Fruit fly (Drosophila melanogaster): ENCODE data around the gene RpS4.

RpS4 gene

dm6 chr3L:13066220-13066619, 24.7 kb downstream of the RpS4 start:
- no peak for TF ChIP-seq CG8478 (optimal IDR thresholded peaks at IDR 0.05)
- TF ChIP-seq psq (optimal IDR thresholded peaks at IDR 0.05) = no peak
- no peak for TF ChIP-seq pan (optimal IDR thresholded peaks at IDR 0.05)
- TF ChIP-seq usp (GFP tag; optimal IDR thresholded peaks at IDR 0.05) = no peak
- no peak for TF ChIP-seq EcR (GFP tag; optimal IDR thresholded peaks at IDR 0.05)

- TF ChIP-seq psq (optimal IDR thresholded peaks at IDR 0.05) (no peak), CG8478 (optimal IDR thresholded peaks at IDR 0.05) (no peak), usp (GFP tag; optimal IDR thresholded peaks at IDR 0.05) (no peak), EcR (GFP tag; optimal IDR thresholded peaks at IDR 0.05) (no peak), pan (optimal IDR thresholded peaks at IDR 0.05) (no peak), Dll (optimal IDR thresholded peaks at IDR 0.05) (no peak)
Observed at dm6 chr3L:13068293-13068692, 26.7 kb downstream of the RpS4 start.

- TF ChIP-seq usp (GFP tag; optimal IDR thresholded peaks at IDR 0.05) (no peak), EcR (GFP tag; optimal IDR thresholded peaks at IDR 0.05) (no peak)
Observed at dm6 chr3L:13074084-13074624, 32.6 kb downstream of the RpS4 start.

dm6 chr3L:13077326-13077725, 35.8 kb downstream of the RpS4 start:
- no peak for TF ChIP-seq pan (optimal IDR thresholded peaks at IDR 0.05)
- no peak for TF ChIP-seq usp (GFP tag; optimal IDR thresholded peaks at IDR 0.05)
- TF ChIP-seq Dll (optimal IDR thresholded peaks at IDR 0.05) = no peak
- TF ChIP-seq CG8478 (optimal IDR thresholded peaks at IDR 0.05) = no peak
- no peak for TF ChIP-seq psq (optimal IDR thresholded peaks at IDR 0.05)
- TF ChIP-seq EcR (GFP tag; optimal IDR thresholded peaks at IDR 0.05) = no peak

dm6 chr3L:13080418-13080817, 38.9 kb downstream of the RpS4 start:
- TF ChIP-seq EcR (GFP tag; optimal IDR thresholded peaks at IDR 0.05) (no peak), usp (GFP tag; optimal IDR thresholded peaks at IDR 0.05) (no peak), CG8478 (optimal IDR thresholded peaks at IDR 0.05) (no peak), psq (optimal IDR thresholded peaks at IDR 0.05) (no peak), pan (optimal IDR thresholded peaks at IDR 0.05) (no peak), Dll (optimal IDR thresholded peaks at IDR 0.05) (no peak)

dm6 chr3L:13081284-13081937, 39.9 kb downstream of the RpS4 start:
- TF ChIP-seq psq (optimal IDR thresholded peaks at IDR 0.05) = no peak
- no peak for TF ChIP-seq EcR (GFP tag; optimal IDR thresholded peaks at IDR 0.05)
- no peak for TF ChIP-seq CG8478 (optimal IDR thresholded peaks at IDR 0.05)
- no peak for TF ChIP-seq Dll (optimal IDR thresholded peaks at IDR 0.05)
- no peak for TF ChIP-seq usp (GFP tag; optimal IDR thresholded peaks at IDR 0.05)
- TF ChIP-seq pan (optimal IDR thresholded peaks at IDR 0.05) = no peak

dm6 chr3L:13083432-13083831, 41.9 kb downstream of the RpS4 start:
- TF ChIP-seq Dll (optimal IDR thresholded peaks at IDR 0.05) (no peak), usp (GFP tag; optimal IDR thresholded peaks at IDR 0.05) (no peak), pan (optimal IDR thresholded peaks at IDR 0.05) (no peak)

- TF ChIP-seq psq (optimal IDR thresholded peaks at IDR 0.05) = no peak
- no peak for TF ChIP-seq pan (optimal IDR thresholded peaks at IDR 0.05)
- TF ChIP-seq EcR (GFP tag; optimal IDR thresholded peaks at IDR 0.05) = no peak
- TF ChIP-seq CG8478 (optimal IDR thresholded peaks at IDR 0.05) = no peak
- no peak for TF ChIP-seq usp (GFP tag; optimal IDR thresholded peaks at IDR 0.05)
- no peak for TF ChIP-seq Dll (optimal IDR thresholded peaks at IDR 0.05)
Observed at dm6 chr3L:13084477-13084876, 42.9 kb downstream of the RpS4 start.

dm6 chr3L:13087189-13087588, 45.6 kb downstream of the RpS4 start, which contains the start of gene CG17300:
CG17300 (minus strand) TSS chr3L:13087289.
- no peak for TF ChIP-seq EcR (GFP tag; optimal IDR thresholded peaks at IDR 0.05)
- no peak for TF ChIP-seq usp (GFP tag; optimal IDR thresholded peaks at IDR 0.05)
- TF ChIP-seq psq (optimal IDR thresholded peaks at IDR 0.05) = no peak
- no peak for TF ChIP-seq pan (optimal IDR thresholded peaks at IDR 0.05)
- TF ChIP-seq CG8478 (optimal IDR thresholded peaks at IDR 0.05) = no peak
- no peak for TF ChIP-seq Dll (optimal IDR thresholded peaks at IDR 0.05)

- TF ChIP-seq EcR (GFP tag; optimal IDR thresholded peaks at IDR 0.05) (no peak), usp (GFP tag; optimal IDR thresholded peaks at IDR 0.05) (no peak), CG8478 (optimal IDR thresholded peaks at IDR 0.05) (no peak), pan (optimal IDR thresholded peaks at IDR 0.05) (no peak), psq (optimal IDR thresholded peaks at IDR 0.05) (no peak), Dll (optimal IDR thresholded peaks at IDR 0.05) (no peak)
Observed at dm6 chr3L:13089869-13090268, 48.3 kb downstream of the RpS4 start, which contains the start of gene CG11251. CG11251 (minus strand) TSS chr3L:13089969.
